Fruit fly (Drosophila melanogaster) whole organism, wandering third instar larva: ENCODE data around the gene CG12814.
A peak's percentile ranks its signal among the peaks of the same experiment; 100 is the strongest.

Experiments used
- Abd-B ChIP-seq: fragments of >200 bp; optimal IDR thresholded peaks from 2 replicates; lab custom pipeline; 2017; ENCODE audit warnings: missing biosample characterization, missing genetic modification characterization
- CG32264 ChIP-seq: fragments of 200-800 bp; sonication (Bioruptor generic); optimal IDR thresholded peaks from 2 replicates; lab custom pipeline; 2016; ENCODE audit warnings: missing biosample characterization, missing genetic modification characterization
- CG9705 ChIP-seq: fragments of 200-800 bp; sonication (Bioruptor generic); optimal IDR thresholded peaks from 2 replicates; lab custom pipeline; 2018; ENCODE audit warnings: missing biosample characterization, mild to moderate bottlenecking, missing genetic modification characterization
- CrebA ChIP-seq: fragments of 200-800 bp; sonication (Bioruptor generic); optimal IDR thresholded peaks from 2 replicates; lab custom pipeline; 2016; ENCODE audit warnings: missing biosample characterization, mild to moderate bottlenecking, missing genetic modification characterization, borderline replicate concordance
- Dfd ChIP-seq: fragments of >200 bp; optimal IDR thresholded peaks from 2 replicates; lab custom pipeline; 2017; ENCODE audit warnings: missing biosample characterization, missing genetic modification characterization
- Dif ChIP-seq: fragments of 200-275, 200-300 bp; sonication (Bioruptor generic); optimal IDR thresholded peaks from 2 replicates; lab custom pipeline; 2018; ENCODE audit warnings: missing biosample characterization, missing genetic modification characterization; ENCODE audit not compliant: partially characterized antibody
- GATAd ChIP-seq: sonication (Bioruptor generic); optimal IDR thresholded peaks from 2 replicates; lab custom pipeline; 2016; ENCODE audit warnings: missing biosample characterization, missing genetic modification characterization
- HLH106 ChIP-seq: fragments of 200-800 bp; optimal IDR thresholded peaks from 3 replicates; lab custom pipeline; 2019; ENCODE audit warnings: missing biosample characterization, mild to moderate bottlenecking, missing genetic modification characterization, moderate library complexity
- Hnf4 ChIP-seq: fragments of 200-800 bp; sonication (Bioruptor generic); optimal IDR thresholded peaks from 2 replicates; lab custom pipeline; 2016; ENCODE audit warnings: missing biosample characterization, mild to moderate bottlenecking, missing genetic modification characterization
- Hr78 ChIP-seq: fragments of >200 bp; optimal IDR thresholded peaks from 2 replicates; lab custom pipeline; 2017; ENCODE audit warnings: missing biosample characterization, missing genetic modification characterization
- Hr83 ChIP-seq: fragments of 200-300 bp; sonication (Bioruptor generic); optimal IDR thresholded peaks from 2 replicates; lab custom pipeline; 2016; ENCODE audit warnings: missing biosample characterization, mild to moderate bottlenecking, missing genetic modification characterization, moderate library complexity; ENCODE audit not compliant: poor library complexity, severe bottlenecking
- Jra ChIP-seq: sonication (Bioruptor generic); optimal IDR thresholded peaks from 2 replicates; lab custom pipeline; 2016; ENCODE audit warnings: missing biosample characterization, missing genetic modification characterization
- Mio ChIP-seq: sonication (Bioruptor generic); optimal IDR thresholded peaks from 2 replicates; lab custom pipeline; 2016; ENCODE audit warnings: missing biosample characterization, missing genetic modification characterization
- Myc ChIP-seq: fragments of >200 bp; optimal IDR thresholded peaks from 2 replicates; lab custom pipeline; 2017
- N ChIP-seq: fragments of >200 bp; optimal IDR thresholded peaks from 2 replicates; lab custom pipeline; 2018; ENCODE audit warnings: missing biosample characterization, missing external identifiers, missing genetic modification characterization
- OdsH ChIP-seq: fragments of 200-800 bp; sonication (Bioruptor generic); optimal IDR thresholded peaks from 2 replicates; lab custom pipeline; 2016; ENCODE audit warnings: missing biosample characterization, mild to moderate bottlenecking, missing genetic modification characterization
- Rel ChIP-seq, 2 experiments: fragments of 200-800 bp; sonication (Bioruptor generic) in 1 of 2; optimal IDR thresholded peaks; 2 replicates in 1 of 2; 3 replicates in 1 of 2; lab custom pipeline; 2016 to 2019; ENCODE audit warnings: mild to moderate bottlenecking in 2 of 2, missing biosample characterization in 2 of 2, missing genetic modification characterization in 2 of 2, moderate library complexity in 1 of 2
- Sp1 ChIP-seq: fragments of 200-800 bp; sonication (Bioruptor generic); optimal IDR thresholded peaks from 3 replicates; lab custom pipeline; 2019; ENCODE audit warnings: missing biosample characterization, mild to moderate bottlenecking, missing genetic modification characterization, moderate library complexity
- Vsx2 ChIP-seq: fragments of 200-300, 225-300 bp; sonication (Bioruptor generic); optimal IDR thresholded peaks from 2 replicates; lab custom pipeline; 2018; ENCODE audit warnings: missing biosample characterization, missing genetic modification characterization; ENCODE audit not compliant: partially characterized antibody
- br ChIP-seq: fragments of 200-800 bp; sonication (Bioruptor generic); optimal IDR thresholded peaks from 2 replicates; lab custom pipeline; 2016; ENCODE audit warnings: missing biosample characterization, missing genetic modification characterization
- brk ChIP-seq: fragments of 200-800 bp; sonication (Bioruptor generic); optimal IDR thresholded peaks from 2 replicates; lab custom pipeline; 2016; ENCODE audit warnings: missing biosample characterization, mild to moderate bottlenecking, missing genetic modification characterization
- dl ChIP-seq, 2 experiments: fragments of 175-275, 200-275 bp in 1 of 2; fragments of 200-275 bp in 1 of 2; sonication (Bioruptor generic); optimal IDR thresholded peaks; lab custom pipeline; 2018; ENCODE audit warnings: mild to moderate bottlenecking in 2 of 2, missing biosample characterization in 2 of 2, missing genetic modification characterization in 2 of 2, moderate library complexity in 2 of 2; ENCODE audit not compliant: partially characterized antibody in 2 of 2, insufficient read depth in 1 of 2
- dmrt93B ChIP-seq: fragments of 200-800 bp; sonication (Bioruptor generic); optimal IDR thresholded peaks from 2 replicates; lab custom pipeline; 2018; ENCODE audit warnings: missing biosample characterization, mild to moderate bottlenecking, missing genetic modification characterization
- dsf ChIP-seq: sonication (Bioruptor generic); optimal IDR thresholded peaks from 2 replicates; lab custom pipeline; 2016; ENCODE audit warnings: missing biosample characterization, missing genetic modification characterization, borderline replicate concordance
- ey ChIP-seq: fragments of 200-800 bp; sonication (Bioruptor generic); optimal IDR thresholded peaks from 2 replicates; lab custom pipeline; 2016; ENCODE audit warnings: missing biosample characterization, missing genetic modification characterization
- foxo ChIP-seq, 2 experiments: fragments of 200-800 bp; sonication (Bioruptor generic); optimal IDR thresholded peaks; 2 replicates in 1 of 2; 3 replicates in 1 of 2; lab custom pipeline; 2016 to 2017; ENCODE audit warnings: missing biosample characterization in 2 of 2, missing genetic modification characterization in 2 of 2
- fru ChIP-seq: fragments of 200-800 bp; sonication (Bioruptor generic); optimal IDR thresholded peaks from 3 replicates; lab custom pipeline; 2016; ENCODE audit warnings: missing biosample characterization, mild to moderate bottlenecking, missing genetic modification characterization
- h ChIP-seq: fragments of 200-800 bp; sonication (Bioruptor generic); optimal IDR thresholded peaks from 3 replicates; lab custom pipeline; 2016; ENCODE audit warnings: missing biosample characterization, mild to moderate bottlenecking, missing genetic modification characterization
- jim ChIP-seq: fragments of 175-275, 200-325 bp; sonication (Bioruptor generic); optimal IDR thresholded peaks from 2 replicates; lab custom pipeline; 2016; ENCODE audit warnings: missing biosample characterization, mild to moderate bottlenecking, missing genetic modification characterization
- lola ChIP-seq: fragments of >200 bp; optimal IDR thresholded peaks from 2 replicates; lab custom pipeline; 2017; ENCODE audit warnings: missing biosample characterization, missing genetic modification characterization
- pan ChIP-seq: fragments of >200 bp; optimal IDR thresholded peaks from 2 replicates; lab custom pipeline; 2017
- psq ChIP-seq: fragments of 200-800 bp; sonication (Bioruptor generic); optimal IDR thresholded peaks from 3 replicates; lab custom pipeline; 2017; ENCODE audit warnings: missing biosample characterization, mild to moderate bottlenecking, missing genetic modification characterization, moderate library complexity
- rgr ChIP-seq: fragments of 200-800 bp; sonication (Bioruptor generic); optimal IDR thresholded peaks from 3 replicates; lab custom pipeline; 2016; ENCODE audit warnings: missing biosample characterization, mild to moderate bottlenecking, missing genetic modification characterization
- sage ChIP-seq: fragments of 200-800 bp; sonication (Bioruptor generic); optimal IDR thresholded peaks from 2 replicates; lab custom pipeline; 2016; ENCODE audit warnings: missing biosample characterization, mild to moderate bottlenecking, missing genetic modification characterization
- sv ChIP-seq: fragments of 200-800 bp; sonication (Bioruptor generic); optimal IDR thresholded peaks from 3 replicates; lab custom pipeline; 2016; ENCODE audit warnings: missing biosample characterization, missing genetic modification characterization
- tai ChIP-seq: sonication (Bioruptor generic); optimal IDR thresholded peaks from 2 replicates; lab custom pipeline; 2016; ENCODE audit warnings: missing biosample characterization, missing genetic modification characterization
- usp ChIP-seq: fragments of >200 bp; optimal IDR thresholded peaks from 2 replicates; lab custom pipeline; 2017; ENCODE audit warnings: missing biosample characterization, missing genetic modification characterization
- woc ChIP-seq: sonication (Bioruptor generic); optimal IDR thresholded peaks from 2 replicates; lab custom pipeline; 2016; ENCODE audit warnings: missing biosample characterization, mild to moderate bottlenecking, missing genetic modification characterization

The CG12814 gene

DNA sequence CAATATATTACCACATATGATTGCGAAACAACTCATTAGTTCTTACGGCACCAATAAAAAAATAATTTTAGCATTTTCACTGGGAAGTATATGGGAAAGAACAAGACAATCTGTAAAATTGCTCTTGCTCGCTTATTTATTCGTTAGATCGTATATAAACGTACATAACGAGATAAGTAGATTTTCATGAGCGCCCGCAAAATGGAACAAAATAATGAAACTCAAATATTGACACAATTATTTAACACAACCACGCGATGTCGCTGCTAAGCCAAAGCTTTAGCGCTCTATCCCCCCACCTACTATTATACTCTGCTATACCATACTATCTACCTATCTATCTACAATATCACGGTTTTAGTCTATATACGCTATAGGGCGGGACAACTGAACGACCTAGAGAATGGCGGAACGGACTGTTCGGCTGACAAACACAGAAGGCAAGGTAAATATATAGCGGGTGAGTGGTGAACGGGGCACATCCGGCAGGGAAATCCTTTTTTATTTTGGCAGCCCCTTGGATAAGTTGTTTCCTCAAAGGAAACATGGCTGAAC, 58.4 kb downstream of the CG12814 start:
- TF ChIP-seq Hnf4 (GFP tag; lab: Kevin White, UChicago) (no peak), tai (GFP tag; lab: Kevin White, UChicago) (peak; percentile 46)

- TF ChIP-seq sv (peak; percentile 34), fru (peak; percentile 61), sage (GFP tag; lab: Kevin White, UChicago) (peak; percentile 14), Hr83 (no peak), OdsH (GFP tag; lab: Kevin White, UChicago) (peak; percentile 56), Jra (GFP tag; lab: Kevin White, UChicago) (no peak), tai (GFP tag; lab: Kevin White, UChicago) (no peak), Hr78 (GFP tag; lab: Kevin White, UChicago) (no peak), Sp1 (peak; percentile 29), dl (GFP tag; optimal IDR thresholded peaks at IDR 0.05; lab: Kevin White, UChicago; ENCODE audit: insufficient read depth in 1 of 2, partially characterized antibody in 2 of 2) (no peak), foxo (GFP tag; optimal IDR thresholded peaks at IDR 0.05; lab: Kevin White, UChicago) (no peak), brk (peak; percentile 32), HLH106 (tag; lab: Kevin White, UChicago) (peak; percentile 51), Hnf4 (GFP tag; lab: Kevin White, UChicago) (peak; percentile 56), rgr (peak; percentile 58), jim (GFP tag; lab: Kevin White, UChicago) (no peak), pan (lab: Kevin White, UChicago) (no peak), Myc (lab: Kevin White, UChicago) (no peak), Abd-B (GFP tag; lab: Kevin White, UChicago) (no peak), CrebA (GFP tag; lab: Kevin White, UChicago) (no peak), psq (peak; percentile 39), ey (GFP tag; lab: Kevin White, UChicago) (peak; percentile 51), woc (GFP tag; lab: Kevin White, UChicago) (no peak), h (GFP tag; lab: Kevin White, UChicago) (peak; percentile 71), Dfd (no peak), usp (GFP tag; lab: Kevin White, UChicago) (no peak), GATAd (GFP tag; lab: Kevin White, UChicago) (no peak), CG32264 (GFP tag; lab: Kevin White, UChicago) (peak; percentile 8), Mio (no peak), br (GFP tag; lab: Kevin White, UChicago) (peak; percentile 57), dsf (no peak), Dif (GFP tag; lab: Kevin White, UChicago) (no peak), lola (GFP tag; lab: Kevin White, UChicago) (no peak), Vsx2 (no peak), dmrt93B (GFP tag; lab: Kevin White, UChicago) (no peak), Rel (GFP tag; optimal IDR thresholded peaks at IDR 0.05; lab: Kevin White, UChicago) (no peak), Rel (tag; optimal IDR thresholded peaks at IDR 0.05; lab: Kevin White, UChicago) (no peak), CG9705 (GFP tag; lab: Kevin White, UChicago) (no peak), N (GFP tag; lab: Kevin White, UChicago) (no peak)
Observed at dm6 chr3R:10130091-10130490, 59.3 kb downstream of the CG12814 start.

DNA sequence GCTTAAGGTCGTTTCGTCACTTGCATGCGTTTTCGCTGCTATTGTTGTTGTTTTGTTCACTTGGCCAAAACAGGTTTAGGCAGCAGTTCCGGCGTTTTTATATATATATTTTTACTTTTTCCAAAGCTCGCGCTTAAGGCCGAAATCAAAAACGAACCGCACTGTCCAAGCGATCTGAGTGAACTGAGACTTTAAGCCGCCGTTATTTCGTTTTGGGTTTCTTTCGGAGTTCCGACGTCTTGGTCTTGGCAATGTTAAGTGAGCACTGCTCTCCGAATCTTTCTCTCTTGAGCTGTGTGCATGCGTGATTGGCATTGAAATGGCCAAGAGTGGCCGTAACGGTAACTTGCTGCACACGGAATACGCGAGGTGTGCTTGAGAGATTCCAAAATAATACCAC, 63.9 kb downstream of the CG12814 start, which contains the start of gene knk:
Gene knk (minus strand): TSS at position 188 of the 400 bp plus-strand sequence.
- peak; percentile 35 for TF ChIP-seq h (GFP tag; lab: Kevin White, UChicago)
- TF ChIP-seq tai (GFP tag; lab: Kevin White, UChicago): peak; percentile 14
- TF ChIP-seq sv: no peak
- TF ChIP-seq Vsx2: peak; percentile 56
- TF ChIP-seq dl (GFP tag; optimal IDR thresholded peaks at IDR 0.05; lab: Kevin White, UChicago; ENCODE audit: insufficient read depth in 1 of 2, partially characterized antibody in 2 of 2): peak in 1 of 2 experiments; percentile 47
- TF ChIP-seq Myc (lab: Kevin White, UChicago): no peak
- peak; percentile 69 for TF ChIP-seq Dif (GFP tag; lab: Kevin White, UChicago)
- peak; percentile 10 for TF ChIP-seq woc (GFP tag; lab: Kevin White, UChicago)
- TF ChIP-seq Hnf4 (GFP tag; lab: Kevin White, UChicago): peak; percentile 52
